Comparison of ENCODE assay signal across 6 worm cellular contexts in the genomic region with DNA sequence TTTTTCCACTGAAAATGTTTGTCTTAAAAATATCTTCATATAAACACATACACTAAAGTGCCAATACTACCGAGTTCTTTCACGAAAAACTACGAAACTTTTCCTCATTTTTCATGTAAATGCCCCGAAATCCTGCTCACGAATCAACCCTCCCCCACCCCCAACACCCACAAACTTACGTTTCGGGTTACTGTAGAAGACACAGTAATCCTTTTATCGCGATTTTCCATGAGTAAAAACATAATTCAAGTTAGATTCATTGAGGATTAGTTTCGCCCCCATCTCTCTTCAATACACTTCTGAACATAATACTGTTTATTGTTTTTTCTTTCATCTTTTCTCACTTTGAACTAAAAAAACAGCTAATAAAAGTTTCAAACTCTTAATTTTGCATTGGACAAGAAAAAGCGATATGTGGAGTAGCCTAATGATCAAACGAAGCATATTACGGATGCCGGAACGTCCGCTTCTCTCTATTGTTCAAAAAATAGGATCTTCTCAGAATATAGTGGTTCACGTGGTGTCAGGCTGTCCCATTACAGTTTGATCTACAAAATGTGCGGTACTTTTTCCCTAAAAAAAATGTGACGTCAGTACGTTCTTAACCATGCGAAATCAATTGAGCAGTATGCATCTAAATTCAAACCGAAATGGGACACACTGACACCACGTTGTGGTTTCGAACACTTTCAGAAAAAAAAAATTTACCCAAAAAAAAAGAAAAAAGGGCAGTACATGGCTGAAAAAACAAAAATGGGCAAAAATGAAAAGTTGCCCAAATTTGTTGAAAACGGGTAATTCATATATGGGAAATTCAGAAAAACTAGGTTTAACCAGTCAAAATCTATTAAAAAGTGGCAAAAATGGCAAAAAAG.
TF ChIP-seq lines count a peak whose summit lies in the region.

No protein-coding gene starts in this region.

TF ChIP-seq in whole organism, L1 larva, 84 proteins besides CTCF, POLR2A, EP300 and RAD21 (continues in another document):
- TF ChIP-seq snu-23 (GFP tag; optimal IDR thresholded peaks at IDR 0.05; lab: Kevin White, UChicago), result no peak
- no peak for TF ChIP-seq nhr-28 (tag; optimal IDR thresholded peaks at IDR 0.05; lab: Kevin White, UChicago)
- TF ChIP-seq unc-86 (tag; optimal IDR thresholded peaks at IDR 0.05; lab: Kevin White, UChicago), result no peak
- peak; percentile 4 for TF ChIP-seq nhr-90 (tag; optimal IDR thresholded peaks at IDR 0.05; lab: Kevin White, UChicago; ENCODE audit: poor library complexity)
- no peak for TF ChIP-seq C16A3.4 (tag; optimal IDR thresholded peaks at IDR 0.05; lab: Kevin White, UChicago)
- TF ChIP-seq ceh-63 (GFP tag; optimal IDR thresholded peaks at IDR 0.05; lab: Kevin White, UChicago), result no peak
- peak; percentile 17 for TF ChIP-seq nhr-71 (tag; optimal IDR thresholded peaks at IDR 0.05; lab: Kevin White, UChicago)
- TF ChIP-seq hlh-4 (tag; optimal IDR thresholded peaks at IDR 0.05; lab: Kevin White, UChicago), result no peak
- TF ChIP-seq nhr-19 (GFP tag; conservative IDR thresholded peaks at IDR 0.05; lab: Robert Waterston, UW), result 0 out of 2 replicates have a peak, but pooled peaks have one; percentile 15
- no peak for TF ChIP-seq irx-1 (tag; optimal IDR thresholded peaks at IDR 0.05; lab: Kevin White, UChicago)
- TF ChIP-seq efl-1 (optimal IDR thresholded peaks at IDR 0.05; lab: Kevin White, UChicago), result no peak
- TF ChIP-seq efl-1 (GFP tag; optimal IDR thresholded peaks at IDR 0.05 in 1 of 2; lab: Kevin White, UChicago), result peak in 1 of 2 experiments; percentile 84
- TF ChIP-seq lin-14 (GFP tag; optimal IDR thresholded peaks at IDR 0.05; lab: Kevin White, UChicago), result no peak

TF ChIP-seq in whole organism, L3 larva, 47 proteins besides CTCF, POLR2A, EP300 and RAD21:
- TF ChIP-seq lsy-12 (tag; optimal IDR thresholded peaks at IDR 0.05; lab: Kevin White, UChicago) (peak; percentile 26), nhr-23 (tag; optimal IDR thresholded peaks at IDR 0.05; lab: Kevin White, UChicago) (peak; percentile 64), nhr-43 (tag; optimal IDR thresholded peaks at IDR 0.05; lab: Kevin White, UChicago; ENCODE audit: poor library complexity, severe bottlenecking) (peak; percentile 32), ama-1 (optimal IDR thresholded peaks at IDR 0.05; lab: Kevin White, UChicago) (peak; percentile 22), nhr-25 (tag; optimal IDR thresholded peaks at IDR 0.05; lab: Kevin White, UChicago) (no peak)

TF ChIP-seq in whole organism, L4 larva, 104 proteins besides CTCF, POLR2A, EP300 and RAD21:
- peak; percentile 49 for TF ChIP-seq gei-8 (GFP tag; optimal IDR thresholded peaks at IDR 0.05; lab: Kevin White, UChicago)
- TF ChIP-seq snpc-1.2 (GFP tag; IDR thresholded peaks at IDR 0.05; lab: Robert Waterston, UW), result peak; percentile 22; the same call in 1 of the 2 replicates
- TF ChIP-seq nhr-41 (GFP tag; IDR thresholded peaks at IDR 0.05; lab: Robert Waterston, UW), result peak; percentile 17; the same call in 1 of the 2 replicates
- TF ChIP-seq skn-1 (tag; optimal IDR thresholded peaks at IDR 0.05; lab: Kevin White, UChicago), result no peak
- TF ChIP-seq unc-62 (GFP tag; optimal IDR thresholded peaks at IDR 0.05 in 1 of 2; lab: Kevin White, UChicago), result peak in 1 of 2 experiments; percentile 38
- no peak for TF ChIP-seq unc-62 (tag; optimal IDR thresholded peaks at IDR 0.05; lab: Kevin White, UChicago)
- TF ChIP-seq ama-1 (optimal IDR thresholded peaks at IDR 0.05; lab: Kevin White, UChicago), result peak; percentile 33
- peak; percentile 14 for TF ChIP-seq hlh-30 (tag; optimal IDR thresholded peaks at IDR 0.05; lab: Kevin White, UChicago; ENCODE audit: insufficient read depth)
- no peak for TF ChIP-seq mxl-2 (GFP tag; conservative IDR thresholded peaks at IDR 0.05; lab: Robert Waterston, UW)
- no peak for TF ChIP-seq R02D3.7 (tag; optimal IDR thresholded peaks at IDR 0.05; lab: Kevin White, UChicago)
- no peak for TF ChIP-seq tag-97 (GFP tag; IDR thresholded peaks at IDR 0.05; lab: Robert Waterston, UW)
- TF ChIP-seq vab-7 (GFP tag; IDR thresholded peaks at IDR 0.05; lab: Robert Waterston, UW), result no peak
- TF ChIP-seq zfp-3 (GFP tag; conservative IDR thresholded peaks at IDR 0.05; lab: Robert Waterston, UW), result no peak
- TF ChIP-seq duxl-1 (tag; optimal IDR thresholded peaks at IDR 0.05; lab: Kevin White, UChicago; ENCODE audit: poor library complexity), result peak; percentile 50
- peak; percentile 16 for TF ChIP-seq aha-1 (tag; lab: Kevin White, UChicago)

TF ChIP-seq in whole organism, early embryonic, 17 proteins besides CTCF, POLR2A, EP300 and RAD21:
- TF ChIP-seq ama-1 (optimal IDR thresholded peaks at IDR 0.05; lab: Kevin White, UChicago) (peak; percentile 9), scrt-1 (GFP tag; IDR thresholded peaks at IDR 0.05; lab: Robert Waterston, UW) (no peak)

TF ChIP-seq in whole organism, late embryonic, 69 proteins besides CTCF, POLR2A, EP300 and RAD21:
- TF ChIP-seq ama-1 (optimal IDR thresholded peaks at IDR 0.05; lab: Kevin White, UChicago) (no peak), pha-2 (tag; optimal IDR thresholded peaks at IDR 0.05; lab: Kevin White, UChicago) (peak; percentile 2)

TF ChIP-seq in whole organism, young adult, 124 proteins besides CTCF, POLR2A, EP300 and RAD21:
- no peak for TF ChIP-seq rec-8 (tag; optimal IDR thresholded peaks at IDR 0.05; lab: Kevin White, UChicago)
- no peak for TF ChIP-seq K11D2.4 (GFP tag; IDR thresholded peaks at IDR 0.05; lab: Robert Waterston, UW)
- peak; percentile 88 for TF ChIP-seq him-1 (tag; optimal IDR thresholded peaks at IDR 0.05; lab: Kevin White, UChicago)
- peak; percentile 37 for TF ChIP-seq zim-3 (tag; optimal IDR thresholded peaks at IDR 0.05; lab: Kevin White, UChicago)
- TF ChIP-seq dox-1 (GFP tag; IDR thresholded peaks at IDR 0.05; lab: Robert Waterston, UW), result 0 out of 2 replicates have a peak, but pooled peaks have one; percentile 5
- TF ChIP-seq madf-6 (GFP tag; IDR thresholded peaks at IDR 0.05; lab: Robert Waterston, UW), result no peak
- no peak for TF ChIP-seq attf-3 (GFP tag; conservative IDR thresholded peaks at IDR 0.05; lab: Robert Waterston, UW)
- 0 out of 2 replicates have a peak, but pooled peaks have one; percentile 16 for TF ChIP-seq ceh-100 (GFP tag; IDR thresholded peaks at IDR 0.05; lab: Robert Waterston, UW)
- peak; percentile 60; the same call in 1 of the 2 replicates for TF ChIP-seq nfyb-1 (GFP tag; IDR thresholded peaks at IDR 0.05; lab: Robert Waterston, UW)
- TF ChIP-seq K12H6.12 (tag; optimal IDR thresholded peaks at IDR 0.05; lab: Kevin White, UChicago), result peak; percentile 42
- no peak for TF ChIP-seq attf-5 (GFP tag; optimal IDR thresholded peaks at IDR 0.05; lab: Kevin White, UChicago)
- peak; percentile 8 for TF ChIP-seq ama-1 (optimal IDR thresholded peaks at IDR 0.05; lab: Kevin White, UChicago)
- TF ChIP-seq ama-1 (GFP tag; optimal IDR thresholded peaks at IDR 0.05; lab: Kevin White, UChicago), result no peak
